Comparison of ENCODE assay signal across 1 fruit fly cellular context in genomic region chr3L:9402157-9402890, dm6.
TF ChIP-seq lines count a peak whose summit lies in the region.

TSS of gene eIF4E1 (minus strand) at chr3L:9402460.

TF ChIP-seq in whole organism, embryonic, 481 proteins besides CTCF, POLR2A, EP300 and RAD21 (continued from another document):
- TF ChIP-seq CG15269 (tag; optimal IDR thresholded peaks at IDR 0.05; lab: Kevin White, UChicago) (no peak), CG12391 (tag; optimal IDR thresholded peaks at IDR 0.05; lab: Kevin White, UChicago) (peak; percentile 38), NK7.1 (GFP tag; optimal IDR thresholded peaks at IDR 0.05; lab: Kevin White, UChicago) (no peak), wor (GFP tag; IDR thresholded peaks at IDR 0.05; lab: Robert Waterston, UW) (no peak), Atf6 (GFP tag; IDR thresholded peaks at IDR 0.05; lab: Robert Waterston, UW) (no peak), CG12744 (GFP tag; optimal IDR thresholded peaks at IDR 0.05; lab: Kevin White, UChicago) (no peak), ap (GFP tag; IDR thresholded peaks at IDR 0.05; lab: Robert Waterston, UW) (no peak), CG2120 (GFP tag; optimal IDR thresholded peaks at IDR 0.05; lab: Kevin White, UChicago) (peak; percentile 13), CG12942 (GFP tag; optimal IDR thresholded peaks at IDR 0.05; lab: Kevin White, UChicago) (no peak), luna (GFP tag; optimal IDR thresholded peaks at IDR 0.05; lab: Kevin White, UChicago) (no peak), CG31388 (GFP tag; optimal IDR thresholded peaks at IDR 0.05; lab: Kevin White, UChicago) (no peak), gce (GFP tag; IDR thresholded peaks at IDR 0.05; lab: Robert Waterston, UW) (no peak), CG4820 (GFP tag; optimal IDR thresholded peaks at IDR 0.05; lab: Kevin White, UChicago) (no peak), dan (GFP tag; IDR thresholded peaks at IDR 0.05; lab: Robert Waterston, UW) (no peak), Rfx (GFP tag; IDR thresholded peaks at IDR 0.05; lab: Robert Waterston, UW) (peak; percentile 65), CG17361 (GFP tag; IDR thresholded peaks at IDR 0.05; lab: Robert Waterston, UW) (peak; percentile 28; the same call in 1 of the 3 replicates), CG13287 (GFP tag; IDR thresholded peaks at IDR 0.05; lab: Robert Waterston, UW; ENCODE audit: partially characterized antibody) (peak; percentile 80), tll (GFP tag; optimal IDR thresholded peaks at IDR 0.05; lab: Kevin White, UChicago) (peak; percentile 20 to 54), CG14667 (GFP tag; IDR thresholded peaks at IDR 0.05; lab: Robert Waterston, UW) (no peak), sima (GFP tag; optimal IDR thresholded peaks at IDR 0.05; lab: Kevin White, UChicago) (no peak), kni (GFP tag; optimal IDR thresholded peaks at IDR 0.05; lab: Kevin White, UChicago) (no peak), CG12659 (GFP tag; optimal IDR thresholded peaks at IDR 0.05; lab: Kevin White, UChicago) (peak; percentile 77), Hmx (GFP tag; optimal IDR thresholded peaks at IDR 0.05; lab: Kevin White, UChicago) (no peak), chif (GFP tag; optimal IDR thresholded peaks at IDR 0.05; lab: Kevin White, UChicago) (peak in 1 of 2 experiments; percentile 4), CG12071 (GFP tag; optimal IDR thresholded peaks at IDR 0.05; lab: Kevin White, UChicago) (no peak), CG8089 (GFP tag; optimal IDR thresholded peaks at IDR 0.05; lab: Kevin White, UChicago) (no peak), cato (GFP tag; optimal IDR thresholded peaks at IDR 0.05; lab: Kevin White, UChicago; ENCODE audit: borderline replicate concordance) (no peak), Camta (GFP tag; optimal IDR thresholded peaks at IDR 0.05; lab: Kevin White, UChicago) (peak; percentile 32), Adf1 (GFP tag; IDR thresholded peaks at IDR 0.05; lab: Robert Waterston, UW) (0 out of 2 replicates have a peak, but pooled peaks have one; percentile 28), CG4328 (GFP tag; optimal IDR thresholded peaks at IDR 0.05; lab: Kevin White, UChicago) (no peak), Hr39 (optimal IDR thresholded peaks at IDR 0.05; lab: Kevin White, UChicago) (no peak), CG7271 (tag; optimal IDR thresholded peaks at IDR 0.05; lab: Kevin White, UChicago) (no peak), CG13296 (GFP tag; optimal IDR thresholded peaks at IDR 0.05; lab: Kevin White, UChicago) (no peak), CG12236 (GFP tag; optimal IDR thresholded peaks at IDR 0.05; lab: Kevin White, UChicago) (no peak), jing (GFP tag; optimal IDR thresholded peaks at IDR 0.05; lab: Kevin White, UChicago) (no peak), twi (tag; optimal IDR thresholded peaks at IDR 0.05; lab: Kevin White, UChicago) (no peak), scrt (GFP tag; optimal IDR thresholded peaks at IDR 0.05; lab: Kevin White, UChicago) (no peak), CG12104 (GFP tag; optimal IDR thresholded peaks at IDR 0.05; lab: Kevin White, UChicago) (no peak), CG16815 (GFP tag; optimal IDR thresholded peaks at IDR 0.05; lab: Kevin White, UChicago) (no peak), aop (GFP tag; IDR thresholded peaks at IDR 0.05; lab: Robert Waterston, UW) (no peak), D19A (tag; optimal IDR thresholded peaks at IDR 0.05; lab: Kevin White, UChicago) (no peak), stwl (tag; optimal IDR thresholded peaks at IDR 0.05; lab: Kevin White, UChicago) (peak; percentile 93), yki (optimal IDR thresholded peaks at IDR 0.05; lab: Kevin White, UChicago) (no peak), CG11696 (GFP tag; IDR thresholded peaks at IDR 0.05; lab: Robert Waterston, UW) (no peak), CG11695 (GFP tag; IDR thresholded peaks at IDR 0.05; lab: Robert Waterston, UW) (no peak), CoRest (tag; optimal IDR thresholded peaks at IDR 0.05; lab: Kevin White, UChicago) (peak; percentile 61), en (GFP tag; optimal IDR thresholded peaks at IDR 0.05; lab: Kevin White, UChicago) (no peak), Atf3 (GFP tag; optimal IDR thresholded peaks at IDR 0.05; lab: Kevin White, UChicago) (no peak), D19B (GFP tag; optimal IDR thresholded peaks at IDR 0.05; lab: Kevin White, UChicago) (no peak), trh (GFP tag; optimal IDR thresholded peaks at IDR 0.05; lab: Kevin White, UChicago) (no peak), amos (GFP tag; IDR thresholded peaks at IDR 0.05; lab: Robert Waterston, UW; ENCODE audit: partially characterized antibody) (peak; percentile 86), CG11723 (GFP tag; optimal IDR thresholded peaks at IDR 0.05; lab: Kevin White, UChicago) (no peak), CG10654 (GFP tag; optimal IDR thresholded peaks at IDR 0.05; lab: Kevin White, UChicago) (no peak), sd (tag; optimal IDR thresholded peaks at IDR 0.05; lab: Kevin White, UChicago) (peak; percentile 21)
